Worm (Caenorhabditis elegans): Measurements from ENCODE around the gene asm-2.

ce11 chrX:11355856-11356255, 31.8 kb upstream of the asm-2 start:
- no peak for TF ChIP-seq ztf-11 (tag; optimal IDR thresholded peaks at IDR 0.05)
- TF ChIP-seq nhr-28 (tag; optimal IDR thresholded peaks at IDR 0.05), result no peak
- TF ChIP-seq unc-39 (tag; optimal IDR thresholded peaks at IDR 0.05), result no peak
- TF ChIP-seq snpc-4 (tag; optimal IDR thresholded peaks at IDR 0.05), result no peak
- no peak for TF ChIP-seq blmp-1 (tag; optimal IDR thresholded peaks at IDR 0.05)
- TF ChIP-seq bed-3 (GFP tag; optimal IDR thresholded peaks at IDR 0.05), result no peak
